Worm (Caenorhabditis elegans) whole organism, young adult: ENCODE results near the gene arx-5.
A peak's percentile ranks its signal among the peaks of the same experiment; 100 is the strongest.

ENCODE experiments used
- B0019.2 ChIP-seq: fragments of 200-800 bp; sonication (Bioruptor generic); conservative IDR thresholded peaks from 2 replicates; pipeline ENCODE4 v1.3.6; 2022; ENCODE audit warnings: missing genetic modification reagents, missing genetic modification characterization, missing compliant biosample characterization
- B0035.1 ChIP-seq: sonication (generic microtip); optimal IDR thresholded peaks from 2 replicates; lab custom pipeline; 2016; ENCODE audit warnings: missing genetic modification characterization, mild to moderate bottlenecking, missing compliant biosample characterization, missing genotype, missing genetic modification reagents
- B0261.1 ChIP-seq: sonication (generic microtip); optimal IDR thresholded peaks from 2 replicates; lab custom pipeline; 2016; ENCODE audit warnings: mild to moderate bottlenecking, missing genetic modification characterization, moderate library complexity, missing compliant biosample characterization
- C06A6.2 ChIP-seq: fragments of 200-800 bp; sonication (Bioruptor generic); conservative IDR thresholded peaks from 2 replicates; pipeline ENCODE4 v1.3.6; 2022; ENCODE audit warnings: missing genetic modification characterization, missing compliant biosample characterization
- D2030.7 ChIP-seq: fragments of 200-800 bp; sonication (Bioruptor generic); IDR thresholded peaks from 2 replicates; pipeline ENCODE4 v1.3.6; 2022; ENCODE audit warnings: missing genetic modification reagents, missing genetic modification characterization, missing compliant biosample characterization
- F10E7.11 ChIP-seq: sonication (generic microtip); optimal IDR thresholded peaks from 2 replicates; lab custom pipeline; 2017; ENCODE audit warnings: mild to moderate bottlenecking, missing genetic modification characterization, moderate library complexity, missing compliant biosample characterization
- F52B5.7 ChIP-seq: sonication (generic microtip); optimal IDR thresholded peaks from 2 replicates; lab custom pipeline; 2016; ENCODE audit warnings: mild to moderate bottlenecking, missing genetic modification characterization, missing compliant biosample characterization
- F57C9.4 ChIP-seq: sonication (generic microtip); optimal IDR thresholded peaks from 2 replicates; lab custom pipeline; 2017; ENCODE audit warnings: mild to moderate bottlenecking, missing genetic modification characterization, missing compliant biosample characterization
- Y53G8AR.9 ChIP-seq: fragments of 200-800 bp; sonication (Bioruptor generic); conservative IDR thresholded peaks from 2 replicates; pipeline ENCODE4 v1.3.6; 2022; ENCODE audit warnings: missing genetic modification reagents, missing genetic modification characterization, missing compliant biosample characterization
- Y56A3A.18 ChIP-seq: fragments of 200-800 bp; sonication (Bioruptor generic); IDR thresholded peaks from 2 replicates; pipeline ENCODE4 v1.3.6; 2022; ENCODE audit warnings: missing genetic modification reagents, missing genetic modification characterization, missing compliant biosample characterization
- Y67H2A.10 ChIP-seq: fragments of 200-800 bp; sonication (Bioruptor generic); conservative IDR thresholded peaks from 2 replicates; pipeline ENCODE4 v1.3.6; 2022; ENCODE audit warnings: missing genetic modification reagents, missing genetic modification characterization, missing compliant biosample characterization
- Y95B8A.8 ChIP-seq: fragments of 200-800 bp; sonication (Bioruptor generic); IDR thresholded peaks from 2 replicates; pipeline ENCODE4 v1.3.6; 2022; ENCODE audit warnings: missing genetic modification reagents, missing genetic modification characterization, missing compliant biosample characterization
- ZK185.1 ChIP-seq: sonication (generic microtip); optimal IDR thresholded peaks from 2 replicates; lab custom pipeline; 2016; ENCODE audit warnings: mild to moderate bottlenecking, missing genetic modification characterization, missing compliant biosample characterization; ENCODE audit not compliant: poor library complexity, severe bottlenecking
- ama-1 ChIP-seq, 3 experiments: fragments of 150-350 bp in 1 of 3; sonication (generic microtip) in 2 of 3; optimal IDR thresholded peaks; 2 replicates each; lab custom pipeline; 2014 to 2018; ENCODE audit warnings: missing biosample characterization in 2 of 3, missing genetic modification characterization in 2 of 3, missing genetic modification reagents in 2 of 3
- attf-5 ChIP-seq: fragments of 200-800 bp; sonication (Bioruptor generic); optimal IDR thresholded peaks from 2 replicates; lab custom pipeline; 2018; ENCODE audit warnings: mild to moderate bottlenecking, missing genetic modification characterization, missing compliant biosample characterization
- attf-6 ChIP-seq: fragments of 200-800 bp; sonication (Bioruptor generic); IDR thresholded peaks from 2 replicates; pipeline ENCODE4 v1.3.6; 2022; ENCODE audit warnings: missing genetic modification reagents, missing genetic modification characterization, missing compliant biosample characterization
- bed-1 ChIP-seq: fragments of 200-800 bp; sonication (Bioruptor generic); IDR thresholded peaks from 2 replicates; pipeline ENCODE4 v1.3.6; 2022; ENCODE audit warnings: missing genetic modification reagents, missing genetic modification characterization, missing compliant biosample characterization
- cebp-2 ChIP-seq: fragments of 200-800 bp; sonication (Bioruptor generic); IDR thresholded peaks from 2 replicates; pipeline ENCODE4 v1.3.6; 2022; ENCODE audit warnings: missing genetic modification characterization, missing compliant biosample characterization
- ceh-100 ChIP-seq: fragments of 200-800 bp; sonication (Bioruptor generic); IDR thresholded peaks from 2 replicates; pipeline ENCODE4 v1.3.6; 2022; ENCODE audit warnings: missing genetic modification reagents, missing genetic modification characterization, missing compliant biosample characterization
- ceh-27 ChIP-seq: fragments of 200-800 bp; sonication (Bioruptor generic); optimal IDR thresholded peaks from 2 replicates; lab custom pipeline; 2018; ENCODE audit warnings: mild to moderate bottlenecking, missing genetic modification characterization, moderate library complexity, missing compliant biosample characterization
- ceh-40 ChIP-seq: fragments of 200-800 bp; sonication (Bioruptor generic); IDR thresholded peaks from 2 replicates; pipeline ENCODE4 v1.3.6; 2022; ENCODE audit warnings: missing genetic modification characterization, missing compliant biosample characterization
- ceh-79 ChIP-seq: sonication (generic microtip); optimal IDR thresholded peaks from 2 replicates; lab custom pipeline; 2017; ENCODE audit warnings: mild to moderate bottlenecking, missing genetic modification characterization, missing compliant biosample characterization
- chd-7 ChIP-seq: sonication (generic microtip); optimal IDR thresholded peaks from 2 replicates; lab custom pipeline; 2016; ENCODE audit warnings: mild to moderate bottlenecking, missing genetic modification characterization, moderate library complexity, missing compliant biosample characterization
- dox-1 ChIP-seq: fragments of 200-800 bp; sonication (Bioruptor generic); IDR thresholded peaks from 2 replicates; pipeline ENCODE4 v1.3.6; 2022; ENCODE audit warnings: missing genetic modification reagents, missing genetic modification characterization, missing compliant biosample characterization
- dpl-1 ChIP-seq: fragments of 150-350 bp; optimal IDR thresholded peaks from 2 replicates; lab custom pipeline; 2014; ENCODE audit warnings: missing biosample characterization, missing genetic modification reagents, missing genetic modification characterization
- egl-44 ChIP-seq: fragments of 200-800 bp; sonication (Bioruptor generic); IDR thresholded peaks from 2 replicates; pipeline ENCODE4 v1.3.6; 2022; ENCODE audit warnings: missing genetic modification reagents, missing genetic modification characterization, missing compliant biosample characterization
- egrh-3 ChIP-seq: fragments of 200-800 bp; sonication (Bioruptor generic); IDR thresholded peaks from 2 replicates; pipeline ENCODE4 v1.3.6; 2022; ENCODE audit warnings: missing genetic modification reagents, missing genetic modification characterization, missing compliant biosample characterization
- ekl-4 ChIP-seq: fragments of 200-800 bp; sonication (Bioruptor generic); IDR thresholded peaks from 2 replicates; pipeline ENCODE4 v1.3.6; 2022; ENCODE audit warnings: missing genetic modification reagents, missing genetic modification characterization, missing compliant biosample characterization
- fkh-3 ChIP-seq: sonication (generic microtip); optimal IDR thresholded peaks from 2 replicates; lab custom pipeline; 2016; ENCODE audit warnings: mild to moderate bottlenecking, missing genetic modification characterization, missing compliant biosample characterization
- him-1 ChIP-seq: sonication (generic microtip); optimal IDR thresholded peaks from 2 replicates; lab custom pipeline; 2016; ENCODE audit warnings: missing genotype, missing genetic modification reagents, missing genetic modification characterization, missing compliant biosample characterization
- hlh-12 ChIP-seq: sonication (generic microtip); optimal IDR thresholded peaks from 2 replicates; lab custom pipeline; 2016; ENCODE audit warnings: missing genetic modification characterization, missing compliant biosample characterization
- hmg-1.2 ChIP-seq: fragments of 200-800 bp; sonication (Bioruptor generic); IDR thresholded peaks from 2 replicates; pipeline ENCODE4 v1.3.6; 2022; ENCODE audit warnings: missing genetic modification reagents, missing genetic modification characterization, missing compliant biosample characterization
- lag-1 ChIP-seq: fragments of 200-800 bp; sonication (Bioruptor generic); IDR thresholded peaks from 2 replicates; pipeline ENCODE4 v1.3.6; 2022; ENCODE audit warnings: missing genetic modification reagents, missing genetic modification characterization, missing compliant biosample characterization
- lin-26 ChIP-seq: fragments of 200-800 bp; sonication (Bioruptor generic); IDR thresholded peaks from 2 replicates; pipeline ENCODE4 v1.3.6; 2022; ENCODE audit warnings: missing genetic modification reagents, missing genetic modification characterization, missing compliant biosample characterization
- lin-54 ChIP-seq: fragments of 200-800 bp; sonication (Bioruptor generic); optimal IDR thresholded peaks from 2 replicates; lab custom pipeline; 2018; ENCODE audit warnings: mild to moderate bottlenecking, missing genetic modification characterization, missing compliant biosample characterization
- lsl-1 ChIP-seq: fragments of 200-800 bp; sonication (Bioruptor generic); optimal IDR thresholded peaks from 2 replicates; lab custom pipeline; 2018; ENCODE audit warnings: mild to moderate bottlenecking, missing genetic modification characterization, moderate library complexity, missing compliant biosample characterization
- madf-3 ChIP-seq: fragments of 200-800 bp; sonication (Bioruptor generic); IDR thresholded peaks from 2 replicates; pipeline ENCODE4 v1.3.6; 2022; ENCODE audit warnings: missing genetic modification reagents, missing genetic modification characterization, missing compliant biosample characterization
- madf-8 ChIP-seq: fragments of 200-800 bp; sonication (Bioruptor generic); conservative IDR thresholded peaks from 2 replicates; pipeline ENCODE4 v1.3.6; 2022; ENCODE audit warnings: missing genetic modification reagents, missing genetic modification characterization, missing compliant biosample characterization
- mxl-1 ChIP-seq: sonication (generic microtip); optimal IDR thresholded peaks from 2 replicates; lab custom pipeline; 2016; ENCODE audit warnings: missing genetic modification characterization, missing compliant biosample characterization
- nfyb-1 ChIP-seq: fragments of 200-800 bp; sonication (Bioruptor generic); IDR thresholded peaks from 2 replicates; pipeline ENCODE4 v1.3.6; 2022; ENCODE audit warnings: missing genetic modification reagents, missing genetic modification characterization, missing compliant biosample characterization
- nhr-120 ChIP-seq: fragments of 200-800 bp; sonication (Bioruptor generic); IDR thresholded peaks from 2 replicates; pipeline ENCODE4 v1.3.6; 2022; ENCODE audit warnings: missing genetic modification characterization, missing compliant biosample characterization
- nhr-27 ChIP-seq: fragments of 200-800 bp; sonication (Bioruptor generic); optimal IDR thresholded peaks from 2 replicates; lab custom pipeline; 2018; ENCODE audit warnings: mild to moderate bottlenecking, missing genetic modification characterization, moderate library complexity, missing compliant biosample characterization
- nhr-90 ChIP-seq: sonication (generic microtip); optimal IDR thresholded peaks from 2 replicates; lab custom pipeline; 2016; ENCODE audit warnings: missing genotype, mild to moderate bottlenecking, missing genetic modification characterization, missing compliant biosample characterization
- sea-2 ChIP-seq: fragments of 200-800 bp; sonication (Bioruptor generic); IDR thresholded peaks from 2 replicates; pipeline ENCODE4 v1.3.6; 2022; ENCODE audit warnings: missing genetic modification characterization, missing compliant biosample characterization
- snpc-3.4 ChIP-seq: sonication (generic microtip); optimal IDR thresholded peaks from 2 replicates; lab custom pipeline; 2017; ENCODE audit warnings: missing genetic modification characterization, mild to moderate bottlenecking, missing compliant biosample characterization, antibody characterized with exemption, moderate library complexity, missing genotype, missing genetic modification reagents
- somi-1 ChIP-seq: fragments of 200-800 bp; sonication (Bioruptor generic); optimal IDR thresholded peaks from 2 replicates; lab custom pipeline; 2018; ENCODE audit warnings: mild to moderate bottlenecking, missing genetic modification characterization, missing compliant biosample characterization
- sptf-2 ChIP-seq: fragments of 200-800 bp; sonication (Bioruptor generic); optimal IDR thresholded peaks from 2 replicates; lab custom pipeline; 2018; ENCODE audit warnings: mild to moderate bottlenecking, missing genetic modification characterization, missing compliant biosample characterization
- unc-62 ChIP-seq: fragments of 150-350 bp; optimal IDR thresholded peaks from 2 replicates; lab custom pipeline; 2014; ENCODE audit warnings: missing biosample characterization, missing genetic modification reagents, missing genetic modification characterization
- ztf-3 ChIP-seq: fragments of 200-800 bp; sonication (Bioruptor generic); optimal IDR thresholded peaks from 2 replicates; lab custom pipeline; 2018; ENCODE audit warnings: mild to moderate bottlenecking, missing genetic modification characterization, missing compliant biosample characterization

The arx-5 gene

DNA sequence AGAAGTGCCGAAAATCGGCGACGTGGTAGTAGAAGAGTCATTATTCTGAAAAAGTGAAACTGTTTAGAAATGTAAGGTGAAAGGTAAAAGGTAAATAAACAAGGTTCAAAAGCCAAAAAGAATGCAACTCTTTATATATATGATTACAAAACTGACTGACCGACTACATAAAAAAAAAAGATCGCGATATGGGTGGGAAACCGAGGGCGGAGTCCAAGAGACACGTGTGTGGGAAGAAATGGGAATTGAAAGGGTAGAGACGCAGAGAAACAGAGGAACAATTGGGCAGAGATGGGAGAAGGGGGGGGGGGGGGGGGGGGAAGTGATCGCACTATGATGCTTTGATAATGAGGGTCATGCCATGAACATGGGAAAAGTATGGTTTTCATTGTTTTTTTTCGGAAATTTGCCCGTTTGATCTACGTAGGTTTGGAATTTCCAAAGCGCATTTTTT is 21.0 kb upstream of the arx-5 start, which contains the start of gene Y37D8A.4 (continued):
- TF ChIP-seq lsl-1 (GFP tag; lab: Kevin White, UChicago): no peak
- no peak for TF ChIP-seq sptf-2 (GFP tag; lab: Kevin White, UChicago)
- TF ChIP-seq ceh-100: no peak
- peak; percentile 34 for TF ChIP-seq chd-7 (tag; lab: Kevin White, UChicago)
- no peak for TF ChIP-seq nhr-120 (GFP tag; lab: Robert Waterston, UW)
- no peak for TF ChIP-seq madf-8 (GFP tag; lab: Robert Waterston, UW)
- 0 out of 2 replicates have a peak, but pooled peaks have one; percentile 30 for TF ChIP-seq lin-26
- TF ChIP-seq ama-1 (optimal IDR thresholded peaks at IDR 0.05; lab: Kevin White, UChicago): no peak
- TF ChIP-seq ama-1 (GFP tag; optimal IDR thresholded peaks at IDR 0.05; lab: Kevin White, UChicago): no peak
- peak; percentile 40; the same call in 1 of the 2 replicates for TF ChIP-seq hmg-1.2 (GFP tag; lab: Robert Waterston, UW)
- TF ChIP-seq ceh-79: no peak
- TF ChIP-seq F52B5.7 (tag; lab: Kevin White, UChicago): no peak
- no peak for TF ChIP-seq ceh-40 (GFP tag; lab: Robert Waterston, UW)
- no peak for TF ChIP-seq B0261.1 (tag; lab: Kevin White, UChicago)
- TF ChIP-seq B0035.1 (tag; lab: Kevin White, UChicago): no peak
- no peak for TF ChIP-seq Y67H2A.10 (GFP tag; lab: Robert Waterston, UW)
- no peak for TF ChIP-seq madf-3 (GFP tag; lab: Robert Waterston, UW)
- no peak for TF ChIP-seq C06A6.2 (GFP tag; lab: Robert Waterston, UW)
- no peak for TF ChIP-seq D2030.7
- no peak for TF ChIP-seq F57C9.4 (tag; lab: Kevin White, UChicago)
- TF ChIP-seq snpc-3.4: no peak
- TF ChIP-seq Y95B8A.8 (GFP tag; lab: Robert Waterston, UW): no peak
- TF ChIP-seq ZK185.1: no peak
- no peak for TF ChIP-seq ceh-27 (GFP tag; lab: Kevin White, UChicago)
- no peak for TF ChIP-seq B0019.2 (GFP tag; lab: Robert Waterston, UW)
- peak; percentile 23 for TF ChIP-seq lin-54 (GFP tag; lab: Kevin White, UChicago)
- TF ChIP-seq egrh-3 (GFP tag; lab: Robert Waterston, UW): peak; percentile 93
- TF ChIP-seq Y56A3A.18 (GFP tag; lab: Robert Waterston, UW): no peak
- TF ChIP-seq somi-1 (GFP tag; lab: Kevin White, UChicago): peak; percentile 67
- TF ChIP-seq nfyb-1 (GFP tag; lab: Robert Waterston, UW): 0 out of 2 replicates have a peak, but pooled peaks have one; percentile 9
- no peak for TF ChIP-seq dpl-1 (GFP tag; lab: Kevin White, UChicago)
- TF ChIP-seq hlh-12 (tag; lab: Kevin White, UChicago): no peak
- no peak for TF ChIP-seq ztf-3 (GFP tag; lab: Kevin White, UChicago)
- TF ChIP-seq Y53G8AR.9 (GFP tag; lab: Robert Waterston, UW): no peak
- TF ChIP-seq ekl-4 (GFP tag; lab: Robert Waterston, UW): no peak
- no peak for TF ChIP-seq him-1 (tag; lab: Kevin White, UChicago)
- no peak for TF ChIP-seq mxl-1
- TF ChIP-seq attf-5: peak; percentile 59
- TF ChIP-seq cebp-2 (GFP tag; lab: Robert Waterston, UW): no peak
- no peak for TF ChIP-seq sea-2 (GFP tag; lab: Robert Waterston, UW)
- TF ChIP-seq bed-1: no peak
- no peak for TF ChIP-seq nhr-27 (tag; lab: Kevin White, UChicago)
- no peak for TF ChIP-seq attf-6 (GFP tag; lab: Robert Waterston, UW)
- no peak for TF ChIP-seq nhr-90 (tag; lab: Kevin White, UChicago)
- no peak for TF ChIP-seq egl-44 (GFP tag; lab: Robert Waterston, UW)
- no peak for TF ChIP-seq fkh-3 (tag; lab: Kevin White, UChicago)
- TF ChIP-seq lag-1: no peak
- TF ChIP-seq dox-1: no peak
- no peak for TF ChIP-seq unc-62 (GFP tag; lab: Kevin White, UChicago)
- no peak for TF ChIP-seq F10E7.11 (tag; lab: Kevin White, UChicago)
